Worm (Caenorhabditis elegans): ENCODE data around the gene F54B11.11.

- TF ChIP-seq lin-39 (tag; optimal IDR thresholded peaks at IDR 0.05) = no peak
- TF ChIP-seq ceh-82 (tag; optimal IDR thresholded peaks at IDR 0.05) = no peak
- no peak for TF ChIP-seq alr-1 (tag; optimal IDR thresholded peaks at IDR 0.05)
- TF ChIP-seq unc-39 (tag; optimal IDR thresholded peaks at IDR 0.05) = no peak
Measured at ce11 chrX:13618574-13618973, 40.0 kb downstream of the F54B11.11 start, which contains the start of gene nlp-53.

Measured in whole organism, L2 larva.